Worm (Caenorhabditis elegans) whole organism, L4 larva: ENCODE results near the gene rfc-1.

Experiments used
- F26F4.8 ChIP-seq: fragments of 200-800 bp; sonication (Bioruptor generic); conservative IDR thresholded peaks from 2 replicates; pipeline ENCODE4 v1.3.6; 2022; ENCODE audit warnings: missing genetic modification characterization, missing compliant biosample characterization
- F44E2.7 ChIP-seq: fragments of 200-800 bp; sonication (Bioruptor generic); IDR thresholded peaks from 2 replicates; pipeline ENCODE4 v2.1.2; 2022; ENCODE audit warnings: missing genetic modification characterization, missing compliant biosample characterization
- R02D3.7 ChIP-seq: fragments of 150-350 bp; sonication (generic microtip); optimal IDR thresholded peaks from 3 replicates; lab custom pipeline; 2014; ENCODE audit warnings: missing biosample characterization, missing genetic modification characterization
- T20F7.1 ChIP-seq: fragments of 200-800 bp; sonication (Bioruptor generic); optimal IDR thresholded peaks from 2 replicates; lab custom pipeline; 2018; ENCODE audit warnings: mild to moderate bottlenecking, missing genetic modification characterization, missing compliant biosample characterization
- Y105C5A.15 ChIP-seq: fragments of 200-800 bp; sonication (Bioruptor generic); IDR thresholded peaks from 2 replicates; pipeline ENCODE4 v1.3.6; 2022; ENCODE audit warnings: missing genetic modification characterization, missing compliant biosample characterization
- Y75B8A.6 ChIP-seq: fragments of 200-800 bp; sonication (Bioruptor generic); IDR thresholded peaks from 2 replicates; pipeline ENCODE4 v1.3.6; 2022; ENCODE audit warnings: missing genetic modification reagents, missing genetic modification characterization, missing compliant biosample characterization
- ZK337.2 ChIP-seq: fragments of 200-800 bp; sonication (Bioruptor generic); IDR thresholded peaks from 2 replicates; pipeline ENCODE4 v1.3.6; 2022; ENCODE audit warnings: missing genetic modification reagents, missing genetic modification characterization, missing compliant biosample characterization
- aha-1 ChIP-seq: fragments of 150-350 bp; peaks from one replicate; lab custom pipeline; 2014; ENCODE audit warnings: missing biosample characterization, missing genetic modification characterization
- ama-1 ChIP-seq: fragments of 150-350 bp; optimal IDR thresholded peaks from 2 replicates; lab custom pipeline; 2014; ENCODE audit warnings: inconsistent platforms, mixed read lengths
- arid-1 ChIP-seq: fragments of 200-800 bp; sonication (Bioruptor generic); conservative IDR thresholded peaks from 2 replicates; pipeline ENCODE4 v1.3.6; 2022; ENCODE audit warnings: missing genetic modification reagents, missing genetic modification characterization, missing compliant biosample characterization
- attf-4 ChIP-seq: sonication (generic microtip); optimal IDR thresholded peaks from 3 replicates; lab custom pipeline; 2017; ENCODE audit warnings: missing biosample characterization, missing genetic modification characterization
- ceh-82 ChIP-seq: sonication (generic microtip); optimal IDR thresholded peaks from 2 replicates; lab custom pipeline; 2017; ENCODE audit warnings: missing biosample characterization, missing genetic modification characterization
- daf-16 ChIP-seq, 3 experiments: sonication (generic microtip); optimal IDR thresholded peaks; 2 replicates each; lab custom pipeline; 2016 to 2017; ENCODE audit warnings: missing genetic modification characterization in 3 of 3, missing genetic modification reagents in 3 of 3, mild to moderate bottlenecking in 2 of 3, missing compliant biosample characterization in 2 of 3, missing biosample characterization in 1 of 3, moderate library complexity in 1 of 3
- dmd-9 ChIP-seq: fragments of 200-800 bp; sonication (Bioruptor generic); IDR thresholded peaks from 2 replicates; pipeline ENCODE4 v1.3.6; 2022; ENCODE audit warnings: missing genetic modification reagents, missing genetic modification characterization, missing compliant biosample characterization
- dpl-1 ChIP-seq: fragments of 150-350 bp; optimal IDR thresholded peaks from 2 replicates; lab custom pipeline; 2014; ENCODE audit warnings: missing biosample characterization, missing genetic modification reagents, missing genetic modification characterization
- dve-1 ChIP-seq: sonication (generic microtip); optimal IDR thresholded peaks from 2 replicates; lab custom pipeline; 2017; ENCODE audit warnings: antibody characterized with exemption, mild to moderate bottlenecking, missing genetic modification characterization, missing compliant biosample characterization; ENCODE audit not compliant: insufficient read depth
- egl-27 ChIP-seq: sonication (generic microtip); optimal IDR thresholded peaks from 3 replicates; lab custom pipeline; 2017; ENCODE audit warnings: missing biosample characterization, missing genetic modification reagents, missing genetic modification characterization
- fos-1 ChIP-seq: fragments of 150-350 bp; optimal IDR thresholded peaks from 2 replicates; lab custom pipeline; 2014; ENCODE audit warnings: missing biosample characterization, missing genetic modification characterization
- gei-8 ChIP-seq: fragments of 200-800 bp; sonication (Bioruptor generic); optimal IDR thresholded peaks from 2 replicates; lab custom pipeline; 2018; ENCODE audit warnings: mild to moderate bottlenecking, missing genetic modification characterization, missing compliant biosample characterization
- hlh-30 ChIP-seq: sonication (generic microtip); optimal IDR thresholded peaks from 2 replicates; lab custom pipeline; 2017; ENCODE audit warnings: antibody characterized with exemption, mild to moderate bottlenecking, missing genetic modification characterization, missing compliant biosample characterization; ENCODE audit not compliant: insufficient read depth
- lim-7 ChIP-seq: fragments of 200-800 bp; sonication (Bioruptor generic); IDR thresholded peaks from 2 replicates; pipeline ENCODE4 v1.3.6; 2022; ENCODE audit warnings: missing genetic modification characterization, missing compliant biosample characterization
- lin-13 ChIP-seq: fragments of 150-350 bp; optimal IDR thresholded peaks from 2 replicates; lab custom pipeline; 2014; ENCODE audit warnings: missing biosample characterization, missing genetic modification reagents, missing genetic modification characterization
- lin-15B ChIP-seq: fragments of 150-350 bp; sonication (generic microtip); optimal IDR thresholded peaks from 3 replicates; lab custom pipeline; 2014; ENCODE audit warnings: missing biosample characterization, missing genetic modification characterization
- lin-29 ChIP-seq: fragments of 200-800 bp; sonication (Bioruptor generic); IDR thresholded peaks from 2 replicates; pipeline ENCODE4 v1.3.6; 2022; ENCODE audit warnings: missing genetic modification reagents, missing genetic modification characterization, missing compliant biosample characterization
- lin-38 ChIP-seq: fragments of 200-800 bp; sonication (Bioruptor generic); IDR thresholded peaks from 2 replicates; pipeline ENCODE4 v1.3.6; 2022; ENCODE audit warnings: missing genetic modification reagents, missing genetic modification characterization, missing compliant biosample characterization
- lin-39 ChIP-seq: fragments of 150-350 bp; optimal IDR thresholded peaks from 2 replicates; lab custom pipeline; 2014; ENCODE audit warnings: missing biosample characterization, missing genetic modification reagents, missing genetic modification characterization
- lsy-2 ChIP-seq, 2 experiments: fragments of 150-350 bp in 1 of 2; sonication (generic microtip) in 1 of 2; optimal IDR thresholded peaks; 2 replicates each; lab custom pipeline; 2014 to 2017; ENCODE audit warnings: missing biosample characterization in 2 of 2, missing genetic modification characterization in 2 of 2
- mdl-1 ChIP-seq, 2 experiments: fragments of 150-350 bp in 1 of 2; sonication (generic microtip) in 1 of 2; optimal IDR thresholded peaks; 2 replicates each; lab custom pipeline; 2014 to 2017; ENCODE audit warnings: missing biosample characterization in 2 of 2, missing genetic modification characterization in 2 of 2
- mep-1 ChIP-seq: fragments of 150-350 bp; sonication (generic microtip); optimal IDR thresholded peaks from 3 replicates; lab custom pipeline; 2014; ENCODE audit warnings: missing biosample characterization, missing genetic modification characterization
- mes-2 ChIP-seq: sonication (generic microtip); optimal IDR thresholded peaks from 2 replicates; lab custom pipeline; 2016; ENCODE audit warnings: missing genotype, mild to moderate bottlenecking, missing genetic modification characterization, missing compliant biosample characterization; ENCODE audit not compliant: poor library complexity, severe bottlenecking
- mxl-3 ChIP-seq: fragments of 200-800 bp; sonication (Bioruptor generic); optimal IDR thresholded peaks from 2 replicates; lab custom pipeline; 2018; ENCODE audit warnings: mild to moderate bottlenecking, missing genetic modification characterization, missing compliant biosample characterization
- nhr-41 ChIP-seq: fragments of 200-800 bp; sonication (Bioruptor generic); IDR thresholded peaks from 2 replicates; pipeline ENCODE4 v1.3.6; 2022; ENCODE audit warnings: missing genetic modification reagents, missing genetic modification characterization, missing compliant biosample characterization
- nhr-42 ChIP-seq: fragments of 200-800 bp; sonication (Bioruptor generic); IDR thresholded peaks from 2 replicates; pipeline ENCODE4 v1.3.6; 2022; ENCODE audit warnings: missing genetic modification characterization, missing compliant biosample characterization
- nhr-48 ChIP-seq: sonication (generic microtip); optimal IDR thresholded peaks from 2 replicates; lab custom pipeline; 2016; ENCODE audit warnings: mild to moderate bottlenecking, missing genetic modification characterization, missing compliant biosample characterization
- nhr-6 ChIP-seq: fragments of 150-350 bp; optimal IDR thresholded peaks from 2 replicates; lab custom pipeline; 2014; ENCODE audit warnings: missing biosample characterization, missing genetic modification characterization
- pqm-1 ChIP-seq: sonication (generic microtip); optimal IDR thresholded peaks from 2 replicates; lab custom pipeline; 2017; ENCODE audit warnings: missing biosample characterization, missing genetic modification characterization
- rbr-2 ChIP-seq: sonication (generic microtip); optimal IDR thresholded peaks from 2 replicates; lab custom pipeline; 2016; ENCODE audit warnings: missing genotype, missing genetic modification characterization, missing compliant biosample characterization
- set-16 ChIP-seq: fragments of 200-800 bp; sonication (Bioruptor generic); IDR thresholded peaks from 2 replicates; pipeline ENCODE4 v1.3.6; 2022; ENCODE audit warnings: missing genetic modification reagents, missing genetic modification characterization, missing compliant biosample characterization
- snpc-4 ChIP-seq: fragments of 150-350 bp; optimal IDR thresholded peaks from 2 replicates; lab custom pipeline; 2014; ENCODE audit warnings: missing biosample characterization, missing genetic modification characterization
- spr-1 ChIP-seq: sonication (generic microtip); optimal IDR thresholded peaks from 2 replicates; lab custom pipeline; 2016; ENCODE audit warnings: mild to moderate bottlenecking, missing genetic modification characterization, missing compliant biosample characterization
- unc-62 ChIP-seq, 3 experiments: fragments of 150-350 bp in 1 of 3; sonication (generic microtip); optimal IDR thresholded peaks in 2 of 3; peaks in 1 of 3; 1 replicate in 1 of 3; 2 replicates in 2 of 3; lab custom pipeline; 2014 to 2017; ENCODE audit warnings: missing biosample characterization in 3 of 3, missing genetic modification characterization in 3 of 3, missing genetic modification reagents in 3 of 3, missing genotype in 1 of 3
- zfp-3 ChIP-seq: fragments of 200-800 bp; sonication (Bioruptor generic); conservative IDR thresholded peaks from 2 replicates; pipeline ENCODE4 v1.3.6; 2022; ENCODE audit warnings: missing genetic modification reagents, missing genetic modification characterization, missing compliant biosample characterization

Gene rfc-1

DNA sequence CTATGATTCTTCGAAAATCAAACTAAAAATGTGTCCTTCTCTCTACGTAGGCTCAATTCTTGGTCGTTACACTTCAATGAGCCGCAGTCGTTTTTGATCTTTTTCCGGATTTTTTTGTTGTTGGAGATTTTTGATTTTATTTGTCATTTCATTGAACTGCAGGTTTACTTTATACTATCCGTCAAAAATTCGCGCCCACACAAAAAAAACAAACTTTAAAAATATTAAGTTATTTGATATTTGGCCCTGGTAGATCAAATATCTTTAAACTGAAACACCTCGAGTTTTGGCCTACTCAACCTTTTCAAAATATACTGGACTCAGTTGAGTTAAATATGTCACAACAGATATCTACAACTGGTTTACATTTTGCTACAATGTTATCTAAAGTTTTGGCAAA, 30.1 kb downstream of the rfc-1 start:
- TF ChIP-seq lin-29 (GFP tag; lab: Robert Waterston, UW) (no peak), nhr-42 (GFP tag; lab: Robert Waterston, UW) (no peak), F44E2.7 (no peak), mxl-3 (GFP tag; lab: Kevin White, UChicago) (no peak), arid-1 (GFP tag; lab: Robert Waterston, UW) (no peak), ceh-82 (tag; lab: Kevin White, UChicago) (no peak), F26F4.8 (GFP tag; lab: Robert Waterston, UW) (no peak), nhr-41 (GFP tag; lab: Robert Waterston, UW) (no peak), rbr-2 (no peak), dpl-1 (GFP tag; lab: Kevin White, UChicago) (no peak), spr-1 (tag; lab: Kevin White, UChicago) (no peak), egl-27 (tag; lab: Kevin White, UChicago) (no peak)

DNA sequence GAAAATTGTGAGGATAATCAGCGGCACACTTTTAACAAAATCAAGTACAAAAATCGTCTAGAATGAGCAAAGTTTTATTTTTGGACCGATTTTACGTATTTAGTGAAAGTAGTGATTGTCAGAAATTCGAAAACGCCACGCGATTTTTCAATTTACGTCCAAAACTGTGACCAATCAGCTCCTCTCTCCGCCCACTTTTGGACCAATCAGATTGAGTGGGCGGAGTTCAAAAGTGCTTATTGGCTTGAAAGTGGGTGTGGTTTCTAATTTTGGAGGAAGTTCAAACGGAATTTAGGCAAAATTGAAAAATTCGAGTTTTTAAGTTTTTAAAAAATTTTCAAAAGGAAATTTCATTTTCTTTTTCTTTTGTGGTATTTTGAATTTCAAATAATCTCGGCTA, 31.3 kb downstream of the rfc-1 start:
- TF ChIP-seq nhr-41 (GFP tag; lab: Robert Waterston, UW), result no peak
- TF ChIP-seq snpc-4 (tag; lab: Kevin White, UChicago), result no peak
- no peak for TF ChIP-seq zfp-3 (GFP tag; lab: Robert Waterston, UW)
- TF ChIP-seq Y75B8A.6 (GFP tag; lab: Robert Waterston, UW), result no peak
- TF ChIP-seq set-16 (GFP tag; lab: Robert Waterston, UW), result no peak
- TF ChIP-seq T20F7.1 (GFP tag; lab: Kevin White, UChicago), result no peak
- no peak for TF ChIP-seq lim-7 (GFP tag; lab: Robert Waterston, UW)

DNA sequence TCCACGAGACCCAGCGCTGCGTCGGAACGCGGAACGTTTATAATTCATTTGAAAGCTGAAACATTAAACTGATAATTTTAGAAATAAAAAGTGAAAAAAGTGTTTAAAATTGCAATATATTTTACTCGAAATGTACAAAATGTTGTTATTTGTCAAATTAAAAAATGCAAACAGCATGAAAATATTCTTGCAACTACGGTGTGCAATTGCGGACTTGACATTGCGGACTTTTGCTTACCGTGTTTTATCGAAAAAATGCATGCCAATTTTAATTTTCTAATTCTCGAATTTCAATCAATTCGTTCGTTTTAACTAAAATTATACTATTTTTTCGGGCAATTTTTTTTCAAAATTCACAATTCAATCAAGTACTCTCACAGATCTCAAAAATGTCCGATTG, 33.6 kb downstream of the rfc-1 start, which contains the start of the genes R11H6.5 and ccnk-1:
R11H6.5 (minus strand) TSS at position 55 of the 400 bp plus-strand sequence.
ccnk-1 (plus strand) TSS at position 381 of the 400 bp plus-strand sequence.
- TF ChIP-seq mep-1 (peak; percentile 42), daf-16 (GFP tag; optimal IDR thresholded peaks at IDR 0.05; lab: Kevin White, UChicago) (no peak), daf-16 (tag; optimal IDR thresholded peaks at IDR 0.05; lab: Kevin White, UChicago) (no peak), unc-62 (GFP tag; optimal IDR thresholded peaks at IDR 0.05 in 1 of 2; lab: Kevin White, UChicago) (peak in 1 of 2 experiments; percentile 4), unc-62 (tag; optimal IDR thresholded peaks at IDR 0.05; lab: Kevin White, UChicago) (no peak), hlh-30 (tag; lab: Kevin White, UChicago) (peak; percentile 43), nhr-6 (peak; percentile 84), fos-1 (tag; lab: Kevin White, UChicago) (no peak), dve-1 (peak; percentile 30), rbr-2 (peak; percentile 18), ama-1 (lab: Kevin White, UChicago) (no peak), lsy-2 (tag; optimal IDR thresholded peaks at IDR 0.05; lab: Kevin White, UChicago) (peak; percentile 90 to 99), R02D3.7 (no peak), dmd-9 (no peak), dpl-1 (GFP tag; lab: Kevin White, UChicago) (peak; percentile 49), mes-2 (tag; lab: Kevin White, UChicago) (peak; percentile 69), lin-38 (GFP tag; lab: Robert Waterston, UW) (peak; percentile 9; the same call in 1 of the 2 replicates)

DNA sequence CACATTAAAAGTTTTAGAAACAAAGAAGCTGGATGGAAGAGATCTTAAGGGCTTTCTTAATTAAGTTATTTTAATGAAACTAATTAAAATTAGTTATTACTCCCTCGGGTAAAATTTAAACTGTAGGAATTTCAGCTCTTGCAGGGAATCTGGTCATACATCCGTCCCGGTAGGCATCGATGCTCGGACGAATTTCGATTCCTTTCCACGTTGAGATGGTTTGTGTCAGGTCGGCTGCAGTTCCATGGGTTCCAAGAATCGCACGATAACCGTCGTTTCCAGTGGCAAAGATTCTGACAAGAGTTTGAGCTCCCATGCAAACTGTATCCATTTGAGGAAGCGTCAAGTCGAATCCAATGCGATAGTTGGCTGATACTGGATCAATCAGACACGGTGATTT, 35.0 kb downstream of the rfc-1 start:
- no peak for TF ChIP-seq lin-39 (tag; lab: Kevin White, UChicago)
- peak; percentile 57 for TF ChIP-seq aha-1 (tag; lab: Kevin White, UChicago)
- TF ChIP-seq, all 104 proteins: peak for 1

DNA sequence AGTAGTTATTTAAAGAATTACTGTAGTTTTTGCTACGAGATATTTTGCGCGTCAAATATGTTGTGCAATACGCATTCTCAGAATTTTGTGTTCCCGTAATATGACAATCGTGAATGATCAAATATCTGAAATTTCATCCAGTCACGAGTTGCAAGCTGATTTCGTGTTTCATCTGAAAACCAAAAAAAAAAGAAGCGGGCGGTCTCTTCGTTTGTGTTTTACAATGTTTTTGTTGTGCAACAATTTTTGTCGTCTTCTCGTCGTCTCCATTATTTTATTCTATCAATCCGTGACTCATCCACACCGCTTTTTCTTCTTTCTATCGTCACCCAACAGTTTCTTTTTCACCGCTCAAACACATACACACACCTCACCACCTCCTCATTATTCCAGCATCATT, 36.1 kb downstream of the rfc-1 start, which contains the start of gene R11H6.4:
R11H6.4 (plus strand) TSS at position 301 of the 400 bp plus-strand sequence.
- TF ChIP-seq set-16 (GFP tag; lab: Robert Waterston, UW) (no peak), gei-8 (GFP tag; lab: Kevin White, UChicago) (no peak), arid-1 (GFP tag; lab: Robert Waterston, UW) (no peak), Y105C5A.15 (no peak), mdl-1 (tag; optimal IDR thresholded peaks at IDR 0.05; lab: Kevin White, UChicago) (no peak), attf-4 (tag; lab: Kevin White, UChicago) (no peak), F44E2.7 (no peak), fos-1 (tag; lab: Kevin White, UChicago) (no peak), lin-13 (GFP tag; lab: Kevin White, UChicago) (no peak), mxl-3 (GFP tag; lab: Kevin White, UChicago) (no peak), ZK337.2 (GFP tag; lab: Robert Waterston, UW) (no peak), lin-15B (tag; lab: Kevin White, UChicago) (no peak), pqm-1 (no peak), nhr-48 (tag; lab: Kevin White, UChicago) (no peak), dpl-1 (GFP tag; lab: Kevin White, UChicago) (no peak)
